Fruit fly (Drosophila melanogaster) whole organism, pupa: ENCODE data around the gene Usp1.

Experiments used
- CG12605 ChIP-seq: fragments of 200-800 bp; sonication (Bioruptor generic); IDR thresholded peaks from 2 replicates; pipeline ENCODE4 v1.3.6; 2022; ENCODE audit warnings: missing biosample characterization, missing genetic modification characterization
- CG13204 ChIP-seq: fragments of 200-800 bp; sonication (Bioruptor generic); optimal IDR thresholded peaks from 2 replicates; lab custom pipeline; 2018; ENCODE audit warnings: missing biosample characterization, mild to moderate bottlenecking, missing genetic modification characterization, moderate library complexity
- CG14655 ChIP-seq: fragments of 200-800 bp; sonication (Bioruptor generic); optimal IDR thresholded peaks from 3 replicates; lab custom pipeline; 2017; ENCODE audit warnings: mild to moderate bottlenecking, missing biosample characterization, missing genetic modification reagents, missing genetic modification characterization
- CG32121 ChIP-seq: fragments of 200-800 bp; sonication (Bioruptor generic); IDR thresholded peaks from 2 replicates; pipeline ENCODE4 v1.3.6; 2022; ENCODE audit warnings: missing biosample characterization, missing genetic modification characterization
- CG34367 ChIP-seq: fragments of 200-800 bp; sonication (Bioruptor generic); optimal IDR thresholded peaks from 2 replicates; lab custom pipeline; 2018; ENCODE audit warnings: missing biosample characterization, mild to moderate bottlenecking, missing genetic modification characterization
- CG8159 ChIP-seq: fragments of 200-800 bp; sonication (Bioruptor generic); optimal IDR thresholded peaks from 3 replicates; lab custom pipeline; 2018; ENCODE audit warnings: missing biosample characterization, mild to moderate bottlenecking, missing genetic modification characterization, moderate library complexity
- CG8301 ChIP-seq: fragments of 200-800 bp; sonication (Bioruptor generic); optimal IDR thresholded peaks from 2 replicates; lab custom pipeline; 2018; ENCODE audit warnings: missing biosample characterization, mild to moderate bottlenecking, missing genetic modification characterization
- D1 ChIP-seq: fragments of 200-800 bp; sonication (Bioruptor generic); optimal IDR thresholded peaks from 2 replicates; lab custom pipeline; 2018; ENCODE audit warnings: missing biosample characterization, mild to moderate bottlenecking, missing genetic modification characterization, moderate library complexity
- EcR ChIP-seq: fragments of 200-800 bp; sonication (Bioruptor generic); optimal IDR thresholded peaks from 3 replicates; lab custom pipeline; 2019; ENCODE audit warnings: missing biosample characterization, missing genetic modification characterization, mild to moderate bottlenecking, moderate library complexity, missing genetic modification reagents
- Ets98B ChIP-seq: fragments of 200-800 bp; sonication (Bioruptor generic); IDR thresholded peaks from 2 replicates; pipeline ENCODE4 v1.3.6; 2022; ENCODE audit warnings: missing biosample characterization, missing genetic modification characterization
- Pif1A ChIP-seq: fragments of 200-800 bp; sonication (Bioruptor generic); optimal IDR thresholded peaks from 3 replicates; lab custom pipeline; 2016; ENCODE audit warnings: missing biosample characterization, missing genetic modification characterization
- Pif1B ChIP-seq: fragments of 200-800 bp; sonication (Bioruptor generic); optimal IDR thresholded peaks from 3 replicates; lab custom pipeline; 2016; ENCODE audit warnings: missing biosample characterization, missing genetic modification characterization

DNA sequence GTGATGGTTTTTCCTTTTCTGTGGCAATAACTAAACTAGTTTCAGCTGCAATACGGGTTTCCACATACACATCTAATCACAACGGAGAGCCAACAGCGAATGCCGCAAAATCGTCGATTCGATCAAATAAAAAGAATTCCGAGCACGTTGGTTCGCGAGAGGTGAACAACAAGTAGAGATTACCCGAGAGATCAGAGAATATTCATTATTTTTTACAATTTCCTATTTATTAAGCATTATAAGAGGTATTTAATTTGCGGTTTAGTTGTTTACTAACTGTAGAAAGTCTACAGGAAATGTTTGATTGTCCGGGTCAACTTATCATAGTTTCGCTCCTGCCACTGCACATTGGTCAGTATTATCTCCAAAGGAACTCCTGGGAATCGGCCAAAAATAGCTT is 9.7 kb downstream of the Usp1 start, which contains the start of gene CG11951:
- no peak for TF ChIP-seq CG32121 (GFP tag; lab: Robert Waterston, UW)
- no peak for TF ChIP-seq CG12605 (GFP tag; lab: Robert Waterston, UW)
- no peak for TF ChIP-seq Ets98B (GFP tag; lab: Robert Waterston, UW)
- TF ChIP-seq CG8159 (tag; lab: Kevin White, UChicago), result no peak
- TF ChIP-seq CG34367 (tag; lab: Kevin White, UChicago), result no peak
- no peak for TF ChIP-seq EcR (GFP tag; lab: Kevin White, UChicago)
- TF ChIP-seq Pif1B, result no peak
- TF ChIP-seq Pif1A (GFP tag; lab: Kevin White, UChicago), result no peak
- no peak for TF ChIP-seq CG13204 (GFP tag; lab: Kevin White, UChicago)
- no peak for TF ChIP-seq CG8301
- TF ChIP-seq D1, result no peak
- TF ChIP-seq CG14655 (GFP tag; lab: Kevin White, UChicago), result no peak
